Fruit fly (Drosophila melanogaster) whole organism, embryonic: Measurements from ENCODE around the gene CG8891.

Experiments
- Antp ChIP-seq: fragments of 200-800 bp; sonication (Bioruptor generic); optimal IDR thresholded peaks from 3 replicates; lab custom pipeline; 2016; ENCODE audit warnings: missing biosample characterization, missing genetic modification characterization
- Asciz ChIP-seq: fragments of 200-800 bp; sonication (Bioruptor generic); optimal IDR thresholded peaks from 2 replicates; lab custom pipeline; 2017; ENCODE audit warnings: missing biosample characterization, mild to moderate bottlenecking, missing genetic modification characterization, missing genetic modification reagents
- CG10209 ChIP-seq: fragments of 200-800 bp; sonication (Bioruptor generic); optimal IDR thresholded peaks from 3 replicates; lab custom pipeline; 2017; ENCODE audit warnings: missing biosample characterization, mild to moderate bottlenecking, missing genetic modification characterization, missing genetic modification reagents
- CG10274 ChIP-seq: fragments of 200-800 bp; sonication (Bioruptor generic); optimal IDR thresholded peaks from 3 replicates; lab custom pipeline; 2017; ENCODE audit warnings: missing biosample characterization, mild to moderate bottlenecking, missing genetic modification characterization
- CG10431 ChIP-seq: fragments of 200-800 bp; sonication (Bioruptor generic); optimal IDR thresholded peaks from 3 replicates; lab custom pipeline; 2018; ENCODE audit warnings: missing biosample characterization, mild to moderate bottlenecking, missing genetic modification characterization
- CG11723 ChIP-seq: fragments of 200-800 bp; sonication (Bioruptor generic); optimal IDR thresholded peaks from 2 replicates; lab custom pipeline; 2017; ENCODE audit warnings: missing biosample characterization, mild to moderate bottlenecking, missing genetic modification characterization
- CG14050 ChIP-seq: fragments of 200-800 bp; sonication (Bioruptor generic); IDR thresholded peaks from 3 replicates; pipeline ENCODE4 v1.3.6; 2022; ENCODE audit warnings: missing biosample characterization, missing genetic modification characterization
- CG14667 ChIP-seq: fragments of 200-800 bp; sonication (Bioruptor generic); IDR thresholded peaks from 2 replicates; pipeline ENCODE4 v1.3.6; 2022; ENCODE audit warnings: missing biosample characterization, missing genetic modification characterization
- CG15073 ChIP-seq: fragments of 200-800 bp; sonication (Bioruptor generic); optimal IDR thresholded peaks from 2 replicates; lab custom pipeline; 2016; ENCODE audit warnings: missing biosample characterization, missing genetic modification characterization
- CG1603 ChIP-seq: fragments of 200-800 bp; sonication (Bioruptor generic); optimal IDR thresholded peaks from 2 replicates; lab custom pipeline; 2019; ENCODE audit warnings: missing biosample characterization, mild to moderate bottlenecking, missing genetic modification characterization, moderate library complexity
- CG16813 ChIP-seq: fragments of 200-800 bp; sonication (Bioruptor generic); IDR thresholded peaks from 3 replicates; pipeline ENCODE4 v1.3.6; 2022; ENCODE audit warnings: missing biosample characterization, missing genetic modification characterization; ENCODE audit not compliant: partially characterized antibody
- CG17328 ChIP-seq: fragments of 200-800 bp; sonication (Bioruptor generic); IDR thresholded peaks from 2 replicates; pipeline ENCODE4 v1.3.6; 2022; ENCODE audit warnings: missing biosample characterization, missing genetic modification characterization
- CG17829 ChIP-seq: fragments of 200-800 bp; optimal IDR thresholded peaks from 2 replicates; lab custom pipeline; 2019; ENCODE audit warnings: missing biosample characterization, mild to moderate bottlenecking, missing genetic modification characterization, moderate library complexity
- CG17912 ChIP-seq: fragments of 200-800 bp; sonication (Bioruptor generic); optimal IDR thresholded peaks from 2 replicates; lab custom pipeline; 2018; ENCODE audit warnings: missing biosample characterization, mild to moderate bottlenecking, missing genetic modification characterization
- CG34422 ChIP-seq: fragments of 200-800 bp; sonication (Bioruptor generic); IDR thresholded peaks from 3 replicates; pipeline ENCODE4 v1.3.6; 2022; ENCODE audit warnings: missing biosample characterization, missing genetic modification characterization
- CG3726 ChIP-seq: fragments of 200-800 bp; sonication (Bioruptor generic); IDR thresholded peaks from 3 replicates; pipeline ENCODE4, ENCODE4 v1.3.6; 2022; ENCODE audit warnings: missing biosample characterization, missing genetic modification characterization
- CG7987 ChIP-seq: fragments of 200-800 bp; sonication (Bioruptor generic); optimal IDR thresholded peaks from 2 replicates; lab custom pipeline; 2018; ENCODE audit warnings: missing biosample characterization, mild to moderate bottlenecking, missing genetic modification characterization, moderate library complexity
- CG8359 ChIP-seq: fragments of 200-800 bp; sonication (Bioruptor generic); optimal IDR thresholded peaks from 2 replicates; lab custom pipeline; 2017; ENCODE audit warnings: missing biosample characterization, mild to moderate bottlenecking, missing genetic modification characterization, borderline replicate concordance
- Dp ChIP-seq: fragments of 200-800 bp; sonication (Bioruptor generic); optimal IDR thresholded peaks from 2 replicates; lab custom pipeline; 2018; ENCODE audit warnings: missing biosample characterization, mild to moderate bottlenecking, missing genetic modification characterization, moderate library complexity
- Fer1 ChIP-seq: fragments of 200-800 bp; sonication (Bioruptor generic); optimal IDR thresholded peaks from 2 replicates; lab custom pipeline; 2017; ENCODE audit warnings: missing biosample characterization, mild to moderate bottlenecking, missing genetic modification characterization
- Fer2 ChIP-seq: fragments of 200-800 bp; sonication (Bioruptor generic); optimal IDR thresholded peaks from 2 replicates; lab custom pipeline; 2018; ENCODE audit warnings: missing biosample characterization, mild to moderate bottlenecking, missing genetic modification characterization, moderate library complexity
- NFAT ChIP-seq: fragments of 200-800 bp; sonication (Bioruptor generic); IDR thresholded peaks from 2 replicates; pipeline ENCODE4 v1.3.6; 2022; ENCODE audit warnings: missing biosample characterization, missing genetic modification characterization
- Nf-YC ChIP-seq: fragments of 200-800 bp; optimal IDR thresholded peaks from 3 replicates; lab custom pipeline; 2019; ENCODE audit warnings: missing biosample characterization, mild to moderate bottlenecking, missing genetic modification characterization, moderate library complexity
- Sin3A ChIP-seq: fragments of >200 bp; optimal IDR thresholded peaks from 2 replicates; lab custom pipeline; 2018
- Usf ChIP-seq: fragments of 200-800 bp; sonication (Bioruptor generic); optimal IDR thresholded peaks from 2 replicates; lab custom pipeline; 2017; ENCODE audit warnings: missing genotype, missing biosample characterization, missing genetic modification characterization
- abd-A ChIP-seq: fragments of 200-800 bp; sonication (Bioruptor generic); optimal IDR thresholded peaks from 3 replicates; lab custom pipeline; 2019; ENCODE audit warnings: missing biosample characterization, mild to moderate bottlenecking, missing genetic modification characterization, moderate library complexity
- ase ChIP-seq: fragments of 200-800 bp; sonication (Bioruptor generic); IDR thresholded peaks from 3 replicates; pipeline ENCODE4 v1.3.6; 2022; ENCODE audit warnings: missing biosample characterization, missing genetic modification characterization
- bab2 ChIP-seq: fragments of 200-800 bp; sonication (Bioruptor generic); optimal IDR thresholded peaks from 2 replicates; lab custom pipeline; 2016; ENCODE audit warnings: missing biosample characterization, missing genetic modification characterization
- bbx ChIP-seq: fragments of 200-800 bp; sonication (Bioruptor generic); IDR thresholded peaks from 2 replicates; pipeline ENCODE4 v1.3.6; 2022; ENCODE audit warnings: missing biosample characterization, missing genetic modification characterization; ENCODE audit not compliant: partially characterized antibody
- bigmax ChIP-seq: fragments of 200-800 bp; sonication (Bioruptor generic); optimal IDR thresholded peaks from 2 replicates; lab custom pipeline; 2018; ENCODE audit warnings: missing biosample characterization, mild to moderate bottlenecking, missing genetic modification characterization
- bowl ChIP-seq: fragments of 200-800 bp; sonication (Bioruptor generic); IDR thresholded peaks from 2 replicates; pipeline ENCODE4 v1.3.6; 2022; ENCODE audit warnings: missing biosample characterization, missing genetic modification characterization
- cad ChIP-seq: fragments of >200 bp; optimal IDR thresholded peaks from 2 replicates; lab custom pipeline; 2017; ENCODE audit warnings: missing biosample characterization, missing genetic modification characterization
- cato ChIP-seq: fragments of 200-800 bp; sonication (Bioruptor generic); optimal IDR thresholded peaks from 2 replicates; lab custom pipeline; 2016; ENCODE audit warnings: missing biosample characterization, missing genetic modification characterization, borderline replicate concordance
- chif ChIP-seq, 2 experiments: fragments of 200-800 bp; sonication (Bioruptor generic); optimal IDR thresholded peaks; 3 replicates each; lab custom pipeline; 2016; ENCODE audit warnings: missing biosample characterization in 2 of 2, missing genetic modification characterization in 2 of 2
- eve ChIP-seq, 2 experiments: fragments of >200 bp; optimal IDR thresholded peaks; 2 replicates each; lab custom pipeline; 2017; ENCODE audit warnings: missing biosample characterization in 2 of 2, missing genetic modification characterization in 2 of 2
- inv ChIP-seq: fragments of 200-800 bp; sonication (Bioruptor generic); IDR thresholded peaks from 2 replicates; pipeline ENCODE4 v1.3.6; 2022; ENCODE audit warnings: missing biosample characterization, missing genetic modification characterization; ENCODE audit not compliant: partially characterized antibody
- lola ChIP-seq, 3 experiments: fragments of >200 bp in 2 of 3; fragments of 200-800 bp in 1 of 3; sonication (Bioruptor generic) in 1 of 3; optimal IDR thresholded peaks; 2 replicates each; lab custom pipeline; 2017 to 2019; ENCODE audit warnings: missing biosample characterization in 3 of 3, missing genetic modification characterization in 3 of 3, mild to moderate bottlenecking in 1 of 3, moderate library complexity in 1 of 3
- mld ChIP-seq: fragments of 200-800 bp; sonication (Bioruptor generic); IDR thresholded peaks from 3 replicates; pipeline ENCODE4 v1.3.6; 2022; ENCODE audit warnings: missing biosample characterization, missing genetic modification characterization; ENCODE audit not compliant: partially characterized antibody
- nerfin-1 ChIP-seq: fragments of 200-800 bp; sonication (Bioruptor generic); optimal IDR thresholded peaks from 3 replicates; lab custom pipeline; 2019; ENCODE audit warnings: missing biosample characterization, mild to moderate bottlenecking, missing genetic modification characterization, moderate library complexity
- nerfin-2 ChIP-seq: fragments of 200-800 bp; sonication (Bioruptor generic); IDR thresholded peaks from 2 replicates; pipeline ENCODE4 v1.3.6; 2022; ENCODE audit warnings: missing biosample characterization, missing genetic modification characterization; ENCODE audit not compliant: partially characterized antibody
- nmo ChIP-seq: fragments of 200-800 bp; sonication (Bioruptor generic); optimal IDR thresholded peaks from 2 replicates; lab custom pipeline; 2018; ENCODE audit warnings: missing biosample characterization, mild to moderate bottlenecking, missing genetic modification characterization, moderate library complexity
- onecut ChIP-seq: fragments of 200-800 bp; sonication (Bioruptor generic); IDR thresholded peaks from 2 replicates; pipeline ENCODE4 v1.3.6; 2022; ENCODE audit warnings: missing biosample characterization, missing genetic modification characterization
- pum ChIP-seq: fragments of 200-800 bp; sonication (Bioruptor generic); optimal IDR thresholded peaks from 2 replicates; lab custom pipeline; 2016; ENCODE audit warnings: missing biosample characterization, missing genetic modification characterization
- sens ChIP-seq: fragments of 200-800 bp; sonication (Bioruptor generic); peaks from one replicate; lab custom pipeline; 2016; ENCODE audit warnings: missing biosample characterization, missing genetic modification characterization
- sens-2 ChIP-seq: fragments of 200-800 bp; sonication (Bioruptor generic); IDR thresholded peaks from 2 replicates; pipeline ENCODE4 v1.3.6; 2022; ENCODE audit warnings: missing biosample characterization, missing genetic modification characterization
- stc ChIP-seq: fragments of 200-800 bp; sonication (Bioruptor generic); IDR thresholded peaks from 2 replicates; pipeline ENCODE4 v1.3.6; 2022; ENCODE audit warnings: missing biosample characterization, missing genetic modification characterization
- tap ChIP-seq: fragments of 200-800 bp; optimal IDR thresholded peaks from 3 replicates; lab custom pipeline; 2019; ENCODE audit warnings: missing biosample characterization, mild to moderate bottlenecking, missing genetic modification characterization, moderate library complexity
- unc-4 ChIP-seq: fragments of 200-800 bp; sonication (Bioruptor generic); IDR thresholded peaks from 2 replicates; pipeline ENCODE4 v1.3.6; 2022; ENCODE audit warnings: missing biosample characterization, missing genetic modification characterization; ENCODE audit not compliant: partially characterized antibody
- yki ChIP-seq: fragments of >200 bp; optimal IDR thresholded peaks from 3 replicates; lab custom pipeline; 2018

CG8891 gene

DNA sequence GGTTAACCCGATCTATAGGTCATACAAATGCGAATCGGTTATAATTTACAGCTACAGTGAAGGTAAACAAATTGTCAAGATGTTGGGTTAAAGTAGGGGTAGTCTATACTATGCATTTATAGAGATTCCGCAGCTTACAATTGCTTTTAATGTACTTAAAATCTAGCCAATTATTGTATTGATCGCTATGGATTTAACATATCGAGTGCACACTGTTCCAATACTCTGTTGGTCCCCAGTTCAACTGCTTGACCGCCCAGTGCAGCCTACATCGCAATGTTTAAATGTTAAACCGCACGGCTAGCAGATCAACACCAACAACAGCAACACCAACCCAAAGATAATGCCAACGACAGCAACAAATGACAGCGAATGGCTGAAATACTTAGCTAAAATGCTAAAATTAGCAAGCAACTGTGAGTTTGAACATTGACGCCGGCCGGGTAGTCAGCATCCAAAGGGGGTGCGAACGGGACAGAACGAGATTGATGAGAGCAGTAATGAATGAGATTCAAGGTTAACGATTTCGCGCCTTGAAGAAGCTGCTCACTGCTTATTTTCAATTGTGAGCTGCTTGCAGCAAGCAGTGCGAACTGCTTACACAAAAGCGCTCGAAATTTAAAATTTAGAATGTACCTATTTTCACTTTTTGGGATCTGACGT is 21.9 kb upstream of the CG8891 start (continued):
- TF ChIP-seq abd-A (tag; lab: Kevin White, UChicago) = peak; percentile 91
- no peak for TF ChIP-seq CG17829 (tag; lab: Kevin White, UChicago)
- TF ChIP-seq pum (GFP tag; lab: Kevin White, UChicago) = no peak
- TF ChIP-seq CG17912 (GFP tag; lab: Kevin White, UChicago) = no peak
- no peak for TF ChIP-seq CG15073 (GFP tag; lab: Kevin White, UChicago)
- TF ChIP-seq CG17328 (GFP tag; lab: Robert Waterston, UW) = peak; percentile 64
- TF ChIP-seq stc (GFP tag; lab: Robert Waterston, UW) = no peak; the same call in 1 of the 2 replicates
- TF ChIP-seq cato (GFP tag; lab: Kevin White, UChicago) = no peak
- no peak for TF ChIP-seq bowl (GFP tag; lab: Robert Waterston, UW)
- TF ChIP-seq CG10209 (GFP tag; lab: Kevin White, UChicago) = no peak
- no peak for TF ChIP-seq nerfin-1
- TF ChIP-seq Nf-YC (tag; lab: Kevin White, UChicago) = peak; percentile 20
- peak; percentile 44; the same call in 2 of the 3 replicates for TF ChIP-seq ase (GFP tag; lab: Robert Waterston, UW)
- TF ChIP-seq CG14050 = peak; percentile 19; the same call in 2 of the 3 replicates
- TF ChIP-seq inv (GFP tag; lab: Robert Waterston, UW) = 0 out of 2 replicates have a peak, but pooled peaks have one; percentile 10
- TF ChIP-seq CG16813 (GFP tag; lab: Robert Waterston, UW) = no peak
- no peak for TF ChIP-seq CG11723 (GFP tag; lab: Kevin White, UChicago)
- TF ChIP-seq bigmax = peak; percentile 36
- peak; percentile 59; the same call in 1 of the 3 replicates for TF ChIP-seq CG34422 (GFP tag; lab: Robert Waterston, UW)
- TF ChIP-seq Antp (GFP tag; lab: Kevin White, UChicago) = peak; percentile 48
- peak in 1 of 2 experiments; percentile 44 for TF ChIP-seq eve (GFP tag; optimal IDR thresholded peaks at IDR 0.05; lab: Kevin White, UChicago)
- no peak for TF ChIP-seq CG7987 (GFP tag; lab: Kevin White, UChicago)
- no peak for TF ChIP-seq Asciz (GFP tag; lab: Kevin White, UChicago)
- TF ChIP-seq Fer1 (GFP tag; lab: Kevin White, UChicago) = no peak
- TF ChIP-seq Sin3A (lab: Kevin White, UChicago) = peak; percentile 4
- peak; percentile 13; the same call in 1 of the 2 replicates for TF ChIP-seq bbx (GFP tag; lab: Robert Waterston, UW)
- TF ChIP-seq CG10431 = no peak
- no peak for TF ChIP-seq bab2 (GFP tag; lab: Kevin White, UChicago)
- TF ChIP-seq chif (GFP tag; optimal IDR thresholded peaks at IDR 0.05; lab: Kevin White, UChicago) = no peak
- peak; percentile 24; the same call in 1 of the 2 replicates for TF ChIP-seq CG14667
- TF ChIP-seq sens = peak; percentile 11
- peak; percentile 2 for TF ChIP-seq nmo
- peak in 1 of 3 experiments; percentile 55 for TF ChIP-seq lola (GFP tag; optimal IDR thresholded peaks at IDR 0.05; lab: Kevin White, UChicago)
- TF ChIP-seq unc-4 (GFP tag; lab: Robert Waterston, UW) = 0 out of 2 replicates have a peak, but pooled peaks have one; percentile 36
- peak; percentile 35 for TF ChIP-seq NFAT
- TF ChIP-seq Dp = peak; percentile 93
- no peak; the same call in 2 of the 3 replicates for TF ChIP-seq CG3726 (GFP tag; lab: Robert Waterston, UW)
- TF ChIP-seq Usf (GFP tag; lab: Kevin White, UChicago) = no peak
- no peak for TF ChIP-seq onecut (GFP tag; lab: Robert Waterston, UW)
- peak; percentile 21 for TF ChIP-seq yki (lab: Kevin White, UChicago)
- no peak for TF ChIP-seq mld (GFP tag; lab: Robert Waterston, UW)
- no peak for TF ChIP-seq CG10274
- peak; percentile 84 for TF ChIP-seq CG1603 (tag; lab: Kevin White, UChicago)
- TF ChIP-seq nerfin-2 = 0 out of 2 replicates have a peak, but pooled peaks have one; percentile 41
- no peak for TF ChIP-seq Fer2
- TF ChIP-seq CG8359 (GFP tag; lab: Kevin White, UChicago) = no peak
- peak; percentile 34 for TF ChIP-seq cad (GFP tag; lab: Kevin White, UChicago)
- no peak for TF ChIP-seq tap (tag; lab: Kevin White, UChicago)
- peak; percentile 36; the same call in 1 of the 2 replicates for TF ChIP-seq sens-2 (GFP tag; lab: Robert Waterston, UW)
